Worm (Caenorhabditis elegans): ENCODE data around the gene frpr-2.

DNA sequence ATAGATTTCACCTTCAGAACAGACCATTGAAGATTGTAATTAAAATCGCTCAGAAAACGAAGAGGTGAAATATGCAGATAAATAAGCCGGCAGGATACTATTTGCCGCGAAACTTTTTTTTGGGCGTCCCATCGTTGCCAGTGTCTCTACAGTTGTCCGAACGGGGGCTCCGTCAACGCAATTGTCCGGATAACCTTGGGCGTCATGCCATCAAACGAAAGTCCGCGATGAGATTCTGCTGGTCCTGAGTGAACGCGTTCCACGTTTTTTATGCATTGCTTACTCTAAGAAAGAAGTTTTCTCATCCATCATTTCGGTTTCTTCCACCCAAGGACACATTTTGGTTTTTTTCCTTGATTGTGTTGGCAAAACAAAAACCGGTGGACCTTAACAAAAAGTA, 35.6 kb downstream of the frpr-2 start:
- TF ChIP-seq nhr-10 (tag; optimal IDR thresholded peaks at IDR 0.05) = no peak
- TF ChIP-seq fkh-10 (GFP tag; optimal IDR thresholded peaks at IDR 0.05) = no peak
- TF ChIP-seq nhr-76 (tag; optimal IDR thresholded peaks at IDR 0.05) = no peak
- no peak for TF ChIP-seq R02D3.7 (tag; optimal IDR thresholded peaks at IDR 0.05)
- TF ChIP-seq nhr-11 (tag; optimal IDR thresholded peaks at IDR 0.05) = no peak
- TF ChIP-seq attf-4 (tag; optimal IDR thresholded peaks at IDR 0.05) = no peak
- no peak for TF ChIP-seq rbr-2 (tag; optimal IDR thresholded peaks at IDR 0.05)
